Fruit fly (Drosophila melanogaster) ovary, adult (tissue): ENCODE measurements around the gene CG12099.

Experiments
- CG17801 ChIP-seq: fragments of 200-800 bp; optimal IDR thresholded peaks from 2 replicates; lab custom pipeline; 2019; ENCODE audit warnings: missing biosample characterization, mild to moderate bottlenecking, missing genetic modification characterization, moderate library complexity; ENCODE audit not compliant: partially characterized antibody

CG12099 gene

DNA sequence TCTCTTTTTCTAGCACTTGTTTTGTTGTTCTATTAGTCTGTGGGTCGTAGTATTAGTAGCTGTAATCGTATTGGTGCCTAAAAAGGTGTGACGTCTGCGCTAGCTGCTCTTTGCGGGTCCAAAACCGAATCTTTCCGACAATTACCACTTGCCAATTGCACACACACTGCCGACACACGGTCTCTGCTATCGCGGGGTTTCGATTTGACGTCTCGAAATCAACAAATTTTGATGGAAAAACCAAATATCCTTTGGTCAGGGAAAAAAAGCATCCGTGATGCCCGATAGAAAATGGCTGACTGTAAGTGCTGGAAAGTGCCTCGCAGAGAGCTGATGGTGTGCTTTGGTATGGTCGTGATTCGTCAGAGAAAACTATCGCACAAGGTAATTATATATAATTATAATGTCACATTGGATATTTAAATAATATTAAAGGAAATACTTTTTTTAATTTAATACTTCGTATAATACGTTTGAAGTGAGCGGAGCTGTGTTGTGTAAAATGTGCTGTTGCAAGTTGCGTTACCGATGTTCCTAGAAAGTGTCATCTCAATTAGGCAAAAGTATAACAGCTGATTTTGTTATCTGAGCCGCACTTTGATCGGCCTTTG is at the start of gene CG12099, which contains the start of gene Pex10:
CG12099 (minus strand) TSS at position 307 of the 611 bp plus-strand sequence.
Pex10 (plus strand) TSS at position 51 of the 611 bp plus-strand sequence.
- TF ChIP-seq CG17801 (GFP tag; lab: Kevin White, UChicago) = peak; percentile 85

DNA sequence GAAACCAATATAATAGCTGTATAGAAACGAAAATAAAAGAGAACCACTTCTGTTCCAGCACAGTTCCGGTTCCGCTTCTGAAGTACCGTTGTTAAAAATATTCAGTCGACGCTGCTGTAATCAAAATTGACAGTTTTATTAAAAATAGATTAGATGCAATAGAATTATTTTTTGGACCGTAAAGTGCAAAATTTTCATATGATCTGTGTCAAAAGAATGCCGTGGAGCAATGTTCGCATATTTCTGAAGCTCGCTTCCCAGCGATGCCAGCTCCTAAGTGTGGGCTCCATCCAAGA is 44.5 kb upstream of the CG12099 start, which contains the start of the genes CG18170 and CG33791:
CG18170 (plus strand) TSS at position 122 of the 296 bp plus-strand sequence.
CG33791 (plus strand) TSS at position 122 of the 296 bp plus-strand sequence.
- TF ChIP-seq CG17801 (GFP tag; lab: Kevin White, UChicago) = no peak

DNA sequence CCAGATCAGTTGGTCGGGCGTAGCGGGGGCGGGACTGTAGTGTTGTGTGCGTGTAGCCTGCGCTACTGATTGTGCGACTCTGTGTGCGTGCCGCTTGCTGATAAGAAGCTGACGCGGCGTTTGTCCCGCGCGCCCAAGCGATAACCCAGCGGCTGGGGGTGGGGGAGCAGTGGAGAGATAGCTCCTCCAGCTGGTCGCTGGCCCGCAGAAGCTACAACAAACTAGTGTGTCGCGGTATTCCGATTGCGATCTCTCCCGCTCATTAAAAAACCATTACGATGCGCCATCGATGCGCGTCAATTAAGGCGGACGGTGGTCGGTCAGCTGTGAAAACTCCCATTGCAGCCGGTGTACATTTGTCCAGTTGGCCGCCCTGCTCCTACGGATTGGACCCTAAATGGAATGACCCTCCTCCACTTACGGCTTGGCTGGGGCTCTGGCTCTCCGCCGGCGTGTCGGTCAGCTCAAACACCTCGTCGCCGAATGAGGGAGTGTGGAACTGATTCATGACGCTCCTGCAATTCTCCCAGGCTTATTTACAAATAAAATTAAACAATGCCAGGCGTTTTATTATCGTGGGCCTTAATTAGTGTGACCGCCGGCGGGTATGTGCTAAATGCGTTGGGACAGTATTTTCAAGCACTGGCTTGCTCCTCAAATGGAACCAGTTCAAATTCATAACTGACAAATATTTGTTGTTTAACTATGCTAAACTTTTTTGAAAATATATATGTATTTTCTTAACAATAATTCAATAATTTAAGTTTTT is 44.0 kb upstream of the CG12099 start, which contains the start of gene CG12104:
CG12104 (minus strand) TSS at position 611 of the 769 bp plus-strand sequence.
- TF ChIP-seq CG17801 (GFP tag; lab: Kevin White, UChicago) = no peak

DNA sequence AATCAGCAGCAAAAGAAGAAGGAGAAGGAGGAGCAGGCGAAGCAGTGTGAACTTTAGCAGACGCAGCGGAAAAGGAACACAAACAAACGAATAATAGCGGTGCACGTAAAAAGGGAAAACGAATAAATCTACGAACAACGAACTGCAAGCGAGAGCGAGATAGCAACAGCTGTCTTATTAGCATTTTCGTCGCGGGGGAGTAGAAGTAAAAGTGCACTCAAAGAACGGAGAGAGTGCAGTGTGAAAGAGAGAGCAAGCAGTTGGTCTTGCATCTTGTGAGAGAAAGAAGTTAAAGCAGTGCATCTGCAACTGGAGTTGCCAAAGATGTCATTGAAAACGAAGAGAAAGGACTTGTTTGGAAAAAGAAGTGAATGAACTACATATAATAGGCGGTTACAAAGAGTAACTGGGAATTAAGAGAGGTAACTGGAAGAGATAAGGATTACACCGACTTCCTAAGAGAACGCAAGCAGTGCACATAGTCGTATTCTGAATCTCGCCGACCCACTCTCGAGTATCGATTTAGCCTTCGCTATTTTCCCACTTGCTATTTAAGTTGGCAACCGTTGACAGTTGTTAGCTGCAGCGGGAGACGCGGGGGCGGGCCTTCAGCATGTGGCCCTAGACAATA is 34.7 kb upstream of the CG12099 start:
- TF ChIP-seq CG17801 (GFP tag; lab: Kevin White, UChicago) = peak; percentile 40

DNA sequence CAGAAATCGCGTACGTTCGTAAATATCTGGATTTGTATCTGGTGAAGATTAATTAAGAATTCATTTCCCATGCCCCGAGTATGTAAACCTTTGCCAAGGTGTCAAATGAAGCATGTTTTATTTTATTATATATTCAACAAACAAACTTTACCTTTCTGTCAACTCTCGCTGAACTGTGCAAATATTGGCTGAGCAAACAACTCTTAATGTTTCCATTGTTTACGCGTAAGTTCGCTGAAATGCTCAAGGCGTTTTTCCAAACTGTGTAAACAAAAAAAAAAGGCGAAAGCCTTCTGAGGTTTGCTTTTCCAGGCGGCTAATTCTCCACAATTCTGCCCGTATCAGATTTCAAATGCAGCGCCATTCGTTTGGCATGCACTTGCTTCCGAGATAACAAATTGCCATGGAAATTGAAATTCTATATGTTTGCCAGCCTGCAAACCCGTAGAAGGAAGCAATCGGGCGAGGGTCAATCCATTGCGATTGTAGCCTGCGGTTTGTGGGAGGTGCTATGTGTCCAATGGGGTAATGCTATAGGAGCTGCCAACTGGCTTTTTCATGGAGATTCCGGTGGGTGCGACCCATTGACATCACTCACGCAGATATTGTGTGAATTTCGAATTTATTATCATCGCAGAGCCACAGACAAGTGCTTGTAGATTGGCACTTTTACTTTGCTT is 33.5 kb upstream of the CG12099 start:
- TF ChIP-seq CG17801 (GFP tag; lab: Kevin White, UChicago) = no peak

DNA sequence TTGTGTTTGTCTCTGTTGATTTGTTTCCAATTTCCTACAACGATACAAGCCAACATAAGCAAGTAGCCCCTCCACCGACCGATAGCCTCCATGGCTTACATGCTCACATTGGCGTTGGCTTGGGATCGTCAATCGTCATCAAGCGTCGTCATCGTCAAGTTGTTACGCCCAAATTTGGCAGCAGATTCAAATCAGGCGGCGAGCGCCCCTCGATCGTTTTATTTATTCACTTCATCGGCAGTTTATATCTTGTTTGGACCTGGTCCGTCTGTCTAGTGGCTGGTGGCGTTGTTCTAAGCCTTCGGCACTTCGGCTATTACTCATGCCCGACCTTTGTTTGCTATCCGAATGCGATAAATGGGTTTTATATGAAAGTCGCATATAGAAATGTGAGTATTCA is 31.9 kb upstream of the CG12099 start:
- TF ChIP-seq CG17801 (GFP tag; lab: Kevin White, UChicago) = no peak

DNA sequence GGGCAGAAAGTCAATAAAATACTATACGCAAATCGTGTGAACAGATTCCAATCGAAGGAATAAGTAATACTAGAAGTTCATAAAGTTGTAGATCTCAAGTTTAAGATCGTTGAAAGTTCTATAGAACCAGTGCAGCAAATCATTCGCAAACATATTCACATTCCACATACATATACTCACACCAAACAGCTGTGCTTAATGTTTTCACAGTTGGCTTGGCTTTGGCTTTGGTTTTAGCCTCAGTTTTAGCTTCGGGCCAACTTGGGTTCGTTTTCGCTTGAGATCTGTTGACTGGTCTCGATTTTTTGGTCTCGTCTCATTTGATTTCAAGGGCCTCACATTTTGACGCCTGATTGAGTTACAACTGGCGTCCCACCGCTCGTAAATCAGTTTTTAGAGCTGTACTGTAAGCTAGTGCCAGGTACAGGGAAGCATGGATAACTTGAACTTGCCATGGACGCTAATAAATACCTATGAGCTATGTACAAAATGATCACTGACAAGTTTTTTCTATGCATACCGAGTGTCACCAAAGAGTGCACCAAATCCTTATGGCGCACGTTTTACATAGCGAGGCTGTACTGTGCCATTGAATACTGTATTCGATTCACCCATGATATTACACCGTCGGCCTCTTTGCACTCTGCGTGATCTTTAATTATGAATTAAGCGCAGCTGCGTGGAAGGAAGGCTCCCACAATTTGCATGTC is 29.0 kb upstream of the CG12099 start:
- peak; percentile 80 for TF ChIP-seq CG17801 (GFP tag; lab: Kevin White, UChicago)

DNA sequence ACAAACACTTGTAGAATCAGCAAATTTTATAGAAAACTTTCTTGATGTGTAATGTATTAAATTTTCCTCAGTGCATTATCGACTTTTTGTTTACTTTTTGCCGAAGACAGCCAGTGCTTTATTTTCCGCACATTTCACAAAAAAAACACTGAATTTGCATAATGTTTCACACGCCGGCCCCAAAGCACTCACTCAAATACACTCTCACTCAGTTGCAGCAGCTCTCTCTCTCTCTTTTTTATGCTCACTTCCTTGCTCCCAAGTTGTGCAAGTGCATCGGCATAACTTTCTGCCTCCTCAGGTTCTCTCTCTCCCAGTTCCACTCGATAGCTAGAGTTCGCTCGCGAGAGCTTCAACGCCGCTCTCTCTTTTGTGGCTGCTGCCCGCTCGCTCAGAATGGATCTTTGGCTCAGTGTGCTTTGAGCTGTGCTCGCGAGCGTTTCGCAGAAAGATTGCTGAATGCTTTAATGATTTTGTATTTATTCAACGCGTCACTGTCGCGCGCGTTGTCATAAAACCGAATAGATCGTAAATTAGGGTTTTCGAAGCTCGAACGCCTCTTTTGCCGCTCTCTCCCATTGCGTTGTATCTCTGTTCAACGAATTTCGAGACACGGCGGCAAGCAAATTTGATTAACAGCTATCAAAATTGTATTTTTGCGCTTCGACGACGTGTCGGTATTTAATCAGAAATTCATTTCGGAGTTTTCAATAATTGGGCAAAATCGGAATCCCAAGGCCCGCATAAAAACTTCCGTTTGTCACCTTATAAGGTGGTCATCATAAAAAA is 28.2 kb upstream of the CG12099 start:
- TF ChIP-seq CG17801 (GFP tag; lab: Kevin White, UChicago) = peak; percentile 67

DNA sequence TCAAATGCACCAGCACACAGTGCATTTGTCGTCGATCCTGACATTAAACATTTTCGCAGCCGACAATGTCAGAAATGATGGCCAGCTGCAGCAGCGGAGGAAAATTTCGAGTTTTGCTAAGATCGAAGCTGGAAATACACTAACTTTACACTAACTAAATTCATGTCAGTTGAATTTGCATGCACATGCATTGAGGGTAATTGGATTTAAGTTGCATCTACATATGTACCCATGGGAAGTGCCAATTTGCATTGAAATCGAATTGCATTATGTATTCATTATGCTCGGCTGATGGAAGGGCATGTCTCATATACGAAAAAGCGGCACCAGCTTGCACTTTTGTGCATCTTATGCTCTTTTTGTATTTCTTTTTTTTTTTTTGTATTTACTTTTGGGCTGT is 26.5 kb upstream of the CG12099 start:
- TF ChIP-seq CG17801 (GFP tag; lab: Kevin White, UChicago) = peak; percentile 85

DNA sequence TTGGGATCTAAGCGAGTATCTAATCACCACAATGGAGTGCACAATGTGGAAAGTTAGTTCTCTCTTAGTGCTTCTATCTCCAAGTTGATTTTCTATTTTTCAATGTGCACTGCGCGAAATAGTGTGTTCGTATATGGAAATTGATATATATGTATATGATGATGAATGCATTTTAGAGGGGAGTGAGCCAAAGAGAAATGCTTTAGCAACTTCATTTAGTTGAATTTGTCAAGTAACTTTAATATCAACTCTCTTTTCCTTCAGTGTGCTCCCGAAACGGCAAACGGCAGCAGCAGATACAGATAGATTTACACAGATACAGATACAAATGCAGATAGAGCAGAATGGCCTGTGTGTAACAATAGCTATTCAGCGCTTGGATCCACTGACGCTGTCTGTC is 25.7 kb upstream of the CG12099 start:
- TF ChIP-seq CG17801 (GFP tag; lab: Kevin White, UChicago) = no peak

DNA sequence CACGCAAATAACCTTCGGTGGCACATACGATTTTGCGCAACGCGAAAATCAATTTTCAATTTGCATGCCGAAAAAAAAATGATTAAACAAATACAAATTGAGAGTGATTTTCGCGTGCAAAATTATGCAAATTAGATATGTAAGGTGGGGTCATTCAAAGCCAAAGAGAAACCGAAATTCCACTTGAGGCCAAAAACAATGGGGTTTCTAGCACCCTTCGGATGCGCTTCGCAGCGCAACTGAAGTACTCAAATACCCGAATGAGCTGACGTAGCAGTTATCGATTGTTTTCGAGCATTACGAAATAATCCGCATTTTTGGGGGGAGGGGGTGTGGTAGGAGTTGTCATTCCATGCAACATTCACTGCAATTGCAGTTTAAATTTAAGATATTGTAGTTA is 22.5 kb upstream of the CG12099 start:
- TF ChIP-seq CG17801 (GFP tag; lab: Kevin White, UChicago) = no peak

DNA sequence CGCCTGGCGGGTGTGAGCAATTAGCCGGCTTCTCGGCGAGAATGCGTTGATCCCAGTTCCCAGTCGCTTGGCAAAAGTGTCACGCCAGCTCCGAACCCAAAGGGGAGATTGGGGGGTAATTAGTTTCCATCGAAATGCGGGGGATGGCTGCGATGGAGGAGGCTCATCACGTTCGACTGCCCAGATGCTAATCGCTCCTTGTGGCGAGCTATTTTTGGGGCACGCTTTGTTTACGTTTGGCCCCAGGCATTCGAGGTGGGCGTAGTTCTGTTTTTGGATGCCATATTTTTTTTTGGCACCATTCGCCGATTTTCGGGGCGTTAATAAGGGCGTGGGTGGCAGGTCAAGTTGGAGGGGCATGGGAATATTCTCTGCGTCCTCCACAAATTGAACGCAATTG is 21.9 kb upstream of the CG12099 start:
- TF ChIP-seq CG17801 (GFP tag; lab: Kevin White, UChicago) = no peak

DNA sequence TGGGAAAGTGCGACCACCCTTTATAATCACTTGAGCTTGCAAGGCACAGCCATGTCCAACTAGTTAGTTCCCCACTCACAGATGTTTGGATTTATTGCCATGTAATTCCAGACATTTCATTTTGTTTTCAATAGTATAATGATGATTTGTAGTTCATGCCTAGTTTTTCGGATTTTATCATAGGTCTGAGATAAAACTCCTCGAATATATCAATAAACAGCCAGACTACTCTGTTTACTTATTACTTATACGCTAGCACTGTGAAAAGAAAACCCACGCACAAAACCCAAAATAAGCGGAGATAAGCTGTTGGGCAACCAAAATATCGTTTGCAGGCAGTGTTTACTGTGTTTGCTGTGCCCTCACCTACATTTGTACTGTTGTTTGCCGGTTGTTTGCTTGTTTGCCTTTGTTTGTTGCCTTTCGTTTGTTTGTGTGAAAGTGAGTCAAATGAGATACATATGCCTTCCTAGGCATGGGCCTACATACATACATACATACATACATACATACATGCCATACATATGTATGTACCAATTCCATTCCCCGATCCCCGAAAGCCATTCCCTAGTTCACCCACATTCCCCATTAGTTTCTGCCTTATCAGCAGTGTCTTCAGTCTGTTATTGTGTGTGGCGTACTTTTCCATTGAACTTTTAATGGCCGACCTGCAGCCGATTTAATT is 21.0 kb upstream of the CG12099 start:
- no peak for TF ChIP-seq CG17801 (GFP tag; lab: Kevin White, UChicago)
